Worm (Caenorhabditis elegans) whole organism, L2 larva: ENCODE measurements around the gene cct-1.

Source experiments
- C34F6.9 ChIP-seq: fragments of 150-350 bp; optimal IDR thresholded peaks from 2 replicates; lab custom pipeline; 2014; ENCODE audit warnings: missing biosample characterization, missing genetic modification characterization
- F13H6.1 ChIP-seq: sonication (generic microtip); optimal IDR thresholded peaks from 2 replicates; lab custom pipeline; 2016; ENCODE audit warnings: missing genetic modification characterization, missing compliant biosample characterization
- R02D3.7 ChIP-seq: fragments of 150-350 bp; optimal IDR thresholded peaks from 2 replicates; lab custom pipeline; 2014; ENCODE audit warnings: missing biosample characterization, missing genetic modification characterization
- Y55F3AM.14 ChIP-seq: fragments of 200-800 bp; sonication (Bioruptor generic); optimal IDR thresholded peaks from 2 replicates; lab custom pipeline; 2018; ENCODE audit warnings: mild to moderate bottlenecking, missing genetic modification characterization, missing compliant biosample characterization
- alr-1 ChIP-seq: fragments of 150-350 bp; optimal IDR thresholded peaks from 2 replicates; lab custom pipeline; 2014; ENCODE audit warnings: missing biosample characterization, missing genetic modification characterization
- aly-2 ChIP-seq: fragments of 150-350 bp; optimal IDR thresholded peaks from 2 replicates; lab custom pipeline; 2014; ENCODE audit warnings: missing biosample characterization, missing genetic modification characterization
- ama-1 ChIP-seq: fragments of 150-350 bp; optimal IDR thresholded peaks from 2 replicates; lab custom pipeline; 2018; ENCODE audit warnings: inconsistent platforms
- blmp-1 ChIP-seq: sonication (generic microtip); optimal IDR thresholded peaks from 2 replicates; lab custom pipeline; 2017; ENCODE audit warnings: missing genetic modification characterization, mild to moderate bottlenecking, missing compliant biosample characterization, antibody characterized with exemption, moderate library complexity; ENCODE audit not compliant: insufficient read depth
- ceh-82 ChIP-seq: fragments of 150-350 bp; optimal IDR thresholded peaks from 2 replicates; lab custom pipeline; 2014; ENCODE audit warnings: missing biosample characterization, missing genetic modification characterization
- dmd-4 ChIP-seq: sonication (generic microtip); optimal IDR thresholded peaks from 2 replicates; lab custom pipeline; 2017; ENCODE audit warnings: missing biosample characterization, missing genetic modification characterization
- egl-27 ChIP-seq: sonication (generic microtip); optimal IDR thresholded peaks from 3 replicates; lab custom pipeline; 2017; ENCODE audit warnings: missing biosample characterization, missing genetic modification reagents, missing genetic modification characterization
- elt-3 ChIP-seq: sonication (generic microtip); optimal IDR thresholded peaks from 2 replicates; lab custom pipeline; 2017; ENCODE audit warnings: missing biosample characterization, missing genetic modification characterization
- fos-1 ChIP-seq: fragments of 150-350 bp; optimal IDR thresholded peaks from 2 replicates; lab custom pipeline; 2014; ENCODE audit warnings: missing biosample characterization, missing genetic modification characterization
- gmeb-1 ChIP-seq: fragments of 150-350 bp; optimal IDR thresholded peaks from 2 replicates; lab custom pipeline; 2014; ENCODE audit warnings: missing biosample characterization, missing genetic modification characterization
- lin-11 ChIP-seq: fragments of 150-350 bp; sonication (generic microtip); optimal IDR thresholded peaks from 2 replicates; lab custom pipeline; 2014; ENCODE audit warnings: missing biosample characterization, missing genetic modification characterization, inconsistent platforms, mixed read lengths
- lsy-2 ChIP-seq, 2 experiments: fragments of 150-350 bp in 1 of 2; sonication (generic microtip) in 1 of 2; optimal IDR thresholded peaks; 2 replicates each; lab custom pipeline; 2014 to 2017; ENCODE audit warnings: missing biosample characterization in 2 of 2, missing genetic modification characterization in 2 of 2
- mab-5 ChIP-seq: fragments of 150-350 bp; optimal IDR thresholded peaks from 2 replicates; lab custom pipeline; 2014; ENCODE audit warnings: missing biosample characterization, missing genetic modification characterization
- nhr-10 ChIP-seq: sonication (generic microtip); optimal IDR thresholded peaks from 2 replicates; lab custom pipeline; 2017; ENCODE audit warnings: missing biosample characterization, missing genetic modification characterization
- nhr-11 ChIP-seq: fragments of 150-350 bp; optimal IDR thresholded peaks from 2 replicates; lab custom pipeline; 2014; ENCODE audit warnings: missing biosample characterization, missing genetic modification characterization
- nhr-12 ChIP-seq: fragments of 150-350 bp; optimal IDR thresholded peaks from 2 replicates; lab custom pipeline; 2014; ENCODE audit warnings: missing biosample characterization, missing genetic modification characterization
- nhr-129 ChIP-seq: fragments of 150-350 bp; optimal IDR thresholded peaks from 2 replicates; lab custom pipeline; 2014; ENCODE audit warnings: missing biosample characterization, missing genetic modification characterization
- nhr-21 ChIP-seq: fragments of 150-350 bp; optimal IDR thresholded peaks from 2 replicates; lab custom pipeline; 2014; ENCODE audit warnings: missing biosample characterization, missing genetic modification characterization
- nhr-23 ChIP-seq: fragments of 150-350 bp; optimal IDR thresholded peaks from 2 replicates; lab custom pipeline; 2014; ENCODE audit warnings: missing biosample characterization, missing genetic modification reagents, missing genetic modification characterization
- nhr-237 ChIP-seq: fragments of 150-350 bp; optimal IDR thresholded peaks from 2 replicates; lab custom pipeline; 2014; ENCODE audit warnings: missing biosample characterization, missing genetic modification characterization
- nhr-25 ChIP-seq: fragments of 150-350 bp; sonication (generic microtip); optimal IDR thresholded peaks from 3 replicates; lab custom pipeline; 2014; ENCODE audit warnings: missing biosample characterization, missing genetic modification characterization
- nhr-6 ChIP-seq: fragments of 150-350 bp; optimal IDR thresholded peaks from 2 replicates; lab custom pipeline; 2014; ENCODE audit warnings: missing biosample characterization, missing genetic modification characterization
- peb-1 ChIP-seq: fragments of 150-350 bp; optimal IDR thresholded peaks from 2 replicates; lab custom pipeline; 2014; ENCODE audit warnings: missing biosample characterization, missing genetic modification characterization
- sem-4 ChIP-seq: fragments of 150-350 bp; optimal IDR thresholded peaks from 2 replicates; lab custom pipeline; 2014; ENCODE audit warnings: missing biosample characterization, missing genetic modification reagents, missing genetic modification characterization
- sma-3 ChIP-seq: sonication (generic microtip); optimal IDR thresholded peaks from 2 replicates; lab custom pipeline; 2016; ENCODE audit warnings: missing genetic modification reagents, missing genetic modification characterization, missing compliant biosample characterization
- sma-9 ChIP-seq, 2 experiments: fragments of 150-350 bp in 1 of 2; sonication (generic microtip) in 1 of 2; optimal IDR thresholded peaks; 2 replicates each; lab custom pipeline; 2014 to 2016; ENCODE audit warnings: missing genetic modification characterization in 2 of 2, mild to moderate bottlenecking in 1 of 2, missing biosample characterization in 1 of 2, missing compliant biosample characterization in 1 of 2, missing genetic modification reagents in 1 of 2, moderate library complexity in 1 of 2
- unc-39 ChIP-seq: fragments of 150-350 bp; optimal IDR thresholded peaks from 2 replicates; lab custom pipeline; 2014; ENCODE audit warnings: missing biosample characterization, missing genetic modification characterization
- unc-55 ChIP-seq: fragments of 150-350 bp; sonication (generic microtip); optimal IDR thresholded peaks from 3 replicates; lab custom pipeline; 2014; ENCODE audit warnings: missing biosample characterization, missing genetic modification reagents, missing genetic modification characterization
- unc-62 ChIP-seq: fragments of 150-350 bp; optimal IDR thresholded peaks from 2 replicates; lab custom pipeline; 2014; ENCODE audit warnings: missing biosample characterization, missing genetic modification reagents, missing genetic modification characterization
- zag-1 ChIP-seq: fragments of 150-350 bp; optimal IDR thresholded peaks from 2 replicates; lab custom pipeline; 2014; ENCODE audit warnings: missing biosample characterization, missing genetic modification characterization
- ztf-1 ChIP-seq: fragments of 200-800 bp; sonication (Bioruptor generic); conservative IDR thresholded peaks from 2 replicates; pipeline ENCODE4 v1.3.6; 2022; ENCODE audit warnings: missing genetic modification characterization, missing compliant biosample characterization
- ztf-11 ChIP-seq: sonication (generic microtip); optimal IDR thresholded peaks from 2 replicates; lab custom pipeline; 2017; ENCODE audit warnings: missing biosample characterization, missing genetic modification characterization

Gene cct-1

DNA sequence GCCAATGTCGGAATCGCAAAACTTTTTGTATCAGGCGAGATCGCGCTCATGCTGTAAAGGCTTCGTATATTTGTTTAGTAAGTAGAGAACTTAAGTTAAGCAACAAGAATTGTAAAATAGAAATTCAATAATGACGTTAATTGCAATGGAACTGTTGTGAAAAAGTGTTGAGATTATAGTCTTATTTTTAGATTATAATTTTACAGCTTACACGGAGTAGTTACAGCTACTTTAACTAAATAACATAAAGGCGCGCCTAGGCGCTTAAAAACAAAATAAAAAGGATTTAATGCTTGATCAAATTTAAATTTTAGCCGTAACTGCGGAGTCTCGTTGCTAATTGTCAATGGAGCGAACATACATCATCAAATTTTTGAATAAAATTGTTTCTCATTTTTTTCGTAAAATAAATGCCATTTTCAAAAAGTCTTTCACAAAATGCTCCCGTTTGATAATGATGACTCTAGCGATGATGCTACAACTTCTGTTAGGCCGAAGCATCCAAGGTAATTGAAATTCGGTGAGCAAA, 23.1 kb upstream of the cct-1 start, which contains the start of the genes emb-27 and rrf-3:
Gene emb-27, minus strand, starts transcription at position 51 of the 529 bp plus-strand sequence.
Gene rrf-3, plus strand, starts transcription at position 346 of the 529 bp plus-strand sequence.
- TF ChIP-seq nhr-129 (tag; lab: Kevin White, UChicago), result peak; percentile 49
- TF ChIP-seq lsy-2 (tag; optimal IDR thresholded peaks at IDR 0.05; lab: Kevin White, UChicago), result peak; percentile 15 to 78
- peak; percentile 22 for TF ChIP-seq fos-1 (tag; lab: Kevin White, UChicago)
- TF ChIP-seq nhr-6 (tag; lab: Kevin White, UChicago), result no peak
- no peak for TF ChIP-seq nhr-25 (tag; lab: Kevin White, UChicago)
- TF ChIP-seq C34F6.9 (tag; lab: Kevin White, UChicago), result peak; percentile 92

DNA sequence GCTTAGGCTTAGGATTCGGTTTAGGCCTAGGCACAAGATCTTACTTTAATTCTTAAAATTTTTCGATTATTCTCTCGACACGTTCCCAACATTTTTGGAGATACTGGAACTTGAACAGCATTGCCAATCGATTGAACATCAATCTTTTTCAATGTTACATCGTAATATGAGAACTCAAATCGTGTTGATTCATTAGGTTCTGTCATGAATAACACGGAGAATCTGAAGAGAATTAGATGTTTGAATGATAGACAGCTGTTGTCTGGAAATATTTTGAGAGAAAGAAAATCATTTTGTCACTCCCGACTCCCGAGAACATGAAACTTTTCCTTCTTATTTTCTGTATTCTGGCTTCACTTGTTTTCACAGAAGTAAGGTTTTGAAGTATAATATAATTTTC, 16.0 kb upstream of the cct-1 start, which contains the start of gene T05C12.15:
Gene T05C12.15, plus strand, starts transcription at position 301 of the 400 bp plus-strand sequence.
- TF ChIP-seq gmeb-1 (tag; lab: Kevin White, UChicago) (no peak), lin-11 (tag; lab: Kevin White, UChicago) (no peak), nhr-21 (tag; lab: Kevin White, UChicago) (no peak), ztf-1 (no peak)

DNA sequence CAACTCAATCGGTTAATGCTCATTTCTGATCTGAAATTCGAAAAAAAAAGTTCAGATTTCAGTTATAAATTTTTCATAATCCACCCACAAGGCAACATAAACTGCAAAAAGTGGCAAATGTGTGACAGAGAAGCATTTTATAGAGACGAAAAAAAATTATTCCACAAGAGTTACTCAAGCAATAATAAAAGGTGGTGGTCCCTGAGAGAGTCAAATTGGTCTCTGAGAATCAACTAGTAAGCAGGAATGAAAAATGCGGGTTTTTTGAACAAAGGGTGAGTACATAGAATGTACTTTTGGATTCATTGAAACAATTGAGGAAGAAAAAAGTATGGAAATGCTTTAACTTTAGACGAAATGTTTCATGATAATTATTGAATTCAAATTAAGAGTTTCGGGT, 14.9 kb upstream of the cct-1 start, which contains the start of gene T05C12.11:
Gene T05C12.11, minus strand, starts transcription at position 101 of the 400 bp plus-strand sequence.
- TF ChIP-seq dmd-4 (tag; lab: Kevin White, UChicago) (no peak), blmp-1 (tag; lab: Kevin White, UChicago) (no peak), nhr-12 (tag; lab: Kevin White, UChicago) (no peak), ama-1 (lab: Kevin White, UChicago) (no peak), nhr-25 (tag; lab: Kevin White, UChicago) (no peak), egl-27 (no peak), nhr-23 (no peak), C34F6.9 (tag; lab: Kevin White, UChicago) (no peak), zag-1 (no peak), nhr-6 (tag; lab: Kevin White, UChicago) (no peak), peb-1 (no peak), nhr-10 (no peak), unc-39 (tag; lab: Kevin White, UChicago) (no peak), R02D3.7 (tag; lab: Kevin White, UChicago) (no peak), nhr-11 (tag; lab: Kevin White, UChicago) (no peak), nhr-237 (tag; lab: Kevin White, UChicago) (no peak), nhr-21 (tag; lab: Kevin White, UChicago) (no peak), sem-4 (tag; lab: Kevin White, UChicago) (no peak), ceh-82 (tag; lab: Kevin White, UChicago) (no peak)

DNA sequence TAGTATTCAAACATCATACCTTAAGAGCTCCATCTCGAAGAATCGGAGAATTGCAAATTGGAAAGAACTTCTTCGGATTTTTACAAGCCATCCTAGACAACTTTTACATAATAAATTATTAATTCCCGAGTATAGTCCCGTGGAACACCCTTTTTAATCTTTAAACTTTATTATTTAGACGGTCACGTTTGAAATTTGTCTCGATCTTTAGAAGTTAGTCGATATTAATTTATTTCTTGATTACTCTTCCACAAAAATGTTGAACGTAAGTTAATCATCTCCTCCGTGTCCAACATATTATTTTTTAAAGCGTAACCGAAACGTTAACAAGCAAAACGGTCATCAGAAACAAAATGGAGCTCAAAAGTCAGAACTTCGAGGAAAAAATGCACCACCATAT, 11.8 kb upstream of the cct-1 start, which contains the start of the genes decr-1.3 and T05C12.1:
Gene decr-1.3, minus strand, starts transcription at position 101 of the 400 bp plus-strand sequence.
Gene T05C12.1, plus strand, starts transcription at position 232 of the 400 bp plus-strand sequence.
- no peak for TF ChIP-seq lin-11 (tag; lab: Kevin White, UChicago)
- TF ChIP-seq nhr-12 (tag; lab: Kevin White, UChicago), result no peak
- no peak for TF ChIP-seq sma-9 (GFP tag; optimal IDR thresholded peaks at IDR 0.05; lab: Kevin White, UChicago)
- no peak for TF ChIP-seq sma-9 (tag; optimal IDR thresholded peaks at IDR 0.05; lab: Kevin White, UChicago)
- TF ChIP-seq egl-27, result no peak
- no peak for TF ChIP-seq ceh-82 (tag; lab: Kevin White, UChicago)
- TF ChIP-seq unc-62 (GFP tag; lab: Kevin White, UChicago), result no peak
- no peak for TF ChIP-seq Y55F3AM.14 (GFP tag; lab: Kevin White, UChicago)
- TF ChIP-seq mab-5, result no peak
- TF ChIP-seq zag-1, result no peak
- TF ChIP-seq F13H6.1 (tag; lab: Kevin White, UChicago), result no peak
- TF ChIP-seq blmp-1 (tag; lab: Kevin White, UChicago), result no peak
- TF ChIP-seq elt-3, result no peak
- TF ChIP-seq ztf-11 (tag; lab: Kevin White, UChicago), result no peak
- no peak for TF ChIP-seq nhr-6 (tag; lab: Kevin White, UChicago)
- no peak for TF ChIP-seq ztf-1
- no peak for TF ChIP-seq aly-2 (tag; lab: Kevin White, UChicago)
- TF ChIP-seq unc-55 (GFP tag; lab: Kevin White, UChicago), result no peak
- no peak for TF ChIP-seq alr-1 (tag; lab: Kevin White, UChicago)
- TF ChIP-seq nhr-21 (tag; lab: Kevin White, UChicago), result no peak
- TF ChIP-seq sma-3, result no peak
- TF ChIP-seq, all 48 proteins: peak for 0
